Worm (Caenorhabditis elegans): ENCODE measurements around the gene F45F2.9.

DNA sequence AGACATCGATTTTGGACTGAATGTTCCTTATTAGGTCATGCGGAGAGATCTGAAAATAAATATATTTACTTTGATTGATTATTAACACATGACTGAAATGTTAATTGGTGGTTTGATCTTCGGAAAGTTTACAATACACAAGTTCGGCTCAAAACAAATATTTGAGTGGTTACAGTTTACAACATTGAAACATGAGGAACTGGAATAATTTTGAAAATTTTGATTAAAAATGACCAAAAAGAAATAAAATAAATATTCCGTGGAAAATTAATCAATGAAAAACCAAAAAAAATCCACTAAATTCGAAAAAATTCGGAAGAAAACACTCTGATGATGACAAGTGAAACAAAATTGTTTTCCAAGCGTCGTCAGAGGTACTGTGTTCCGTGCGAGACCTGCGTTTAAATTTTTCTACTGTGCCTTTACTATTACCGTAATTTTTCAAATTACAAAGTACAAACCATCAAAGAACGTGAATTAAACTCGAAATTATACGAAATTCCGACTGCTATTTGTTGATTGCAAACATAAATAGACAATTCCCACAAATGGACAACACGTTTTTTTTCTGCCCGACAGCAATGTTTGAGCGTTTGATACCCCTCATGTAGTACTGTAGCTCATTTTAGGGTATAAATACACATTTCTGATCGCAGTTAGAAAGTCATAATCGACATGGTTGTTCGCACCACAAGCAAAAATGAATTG is 7.7 kb upstream of the F45F2.9 start, which contains the start of the genes F45F2.11 and otpl-7:
- TF ChIP-seq sem-4 (tag; optimal IDR thresholded peaks at IDR 0.05) (no peak), elt-3 (tag; optimal IDR thresholded peaks at IDR 0.05) (no peak), ama-1 (optimal IDR thresholded peaks at IDR 0.05) (no peak), dmd-4 (tag; optimal IDR thresholded peaks at IDR 0.05) (no peak), ztf-4 (tag; optimal IDR thresholded peaks at IDR 0.05) (no peak), ceh-82 (tag; optimal IDR thresholded peaks at IDR 0.05) (no peak), nhr-11 (tag; optimal IDR thresholded peaks at IDR 0.05) (no peak), unc-39 (tag; optimal IDR thresholded peaks at IDR 0.05) (no peak), unc-55 (GFP tag; optimal IDR thresholded peaks at IDR 0.05) (no peak), snpc-4 (tag; optimal IDR thresholded peaks at IDR 0.05) (no peak), alr-1 (tag; optimal IDR thresholded peaks at IDR 0.05) (no peak)
